Fruit fly (Drosophila melanogaster) whole organism, adult: ENCODE measurements around the gene asun.

ENCODE experiments used
- CG11617 ChIP-seq: fragments of 200-800 bp; sonication (Bioruptor generic); optimal IDR thresholded peaks from 2 replicates; lab custom pipeline; 2017; ENCODE audit warnings: mild to moderate bottlenecking, missing biosample characterization, missing genetic modification reagents, missing genetic modification characterization
- CG12768 ChIP-seq: fragments of 200-800 bp; sonication (Bioruptor generic); optimal IDR thresholded peaks from 2 replicates; lab custom pipeline; 2017; ENCODE audit warnings: missing biosample characterization, missing genetic modification characterization, mild to moderate bottlenecking, moderate library complexity, missing genetic modification reagents
- CG14711 ChIP-seq: fragments of 200-800 bp; sonication (Bioruptor generic); optimal IDR thresholded peaks from 2 replicates; lab custom pipeline; 2018; ENCODE audit warnings: missing biosample characterization, mild to moderate bottlenecking, missing genetic modification characterization, moderate library complexity
- CG1620 ChIP-seq: fragments of 200-800 bp; sonication (Bioruptor generic); optimal IDR thresholded peaks from 2 replicates; lab custom pipeline; 2016; ENCODE audit warnings: missing biosample characterization, missing genetic modification characterization
- CG33017 ChIP-seq: fragments of 200-800 bp; sonication (Bioruptor generic); optimal IDR thresholded peaks from 2 replicates; lab custom pipeline; 2018; ENCODE audit warnings: missing biosample characterization, mild to moderate bottlenecking, missing genetic modification characterization, moderate library complexity
- CG5204 ChIP-seq: fragments of 200-800 bp; sonication (Bioruptor generic); optimal IDR thresholded peaks from 2 replicates; lab custom pipeline; 2016; ENCODE audit warnings: missing biosample characterization, missing genetic modification characterization
- CG7045 ChIP-seq: fragments of 200-800 bp; sonication (Bioruptor generic); optimal IDR thresholded peaks from 2 replicates; lab custom pipeline; 2017; ENCODE audit warnings: missing biosample characterization, mild to moderate bottlenecking, missing genetic modification characterization
- CG7101 ChIP-seq: fragments of 200-800 bp; sonication (Bioruptor generic); optimal IDR thresholded peaks from 2 replicates; lab custom pipeline; 2018; ENCODE audit warnings: missing biosample characterization, mild to moderate bottlenecking, missing genetic modification characterization, moderate library complexity
- Clk ChIP-seq: fragments of 200-800 bp; sonication (Bioruptor generic); optimal IDR thresholded peaks from 2 replicates; lab custom pipeline; 2017; ENCODE audit warnings: missing biosample characterization, missing genetic modification characterization
- Crg-1 ChIP-seq: fragments of 200-800 bp; sonication (Bioruptor generic); optimal IDR thresholded peaks from 2 replicates; lab custom pipeline; 2016; ENCODE audit warnings: missing biosample characterization, missing genetic modification characterization
- Hr96 ChIP-seq: fragments of 200-800 bp; sonication (Bioruptor generic); optimal IDR thresholded peaks from 2 replicates; lab custom pipeline; 2016; ENCODE audit warnings: missing biosample characterization, missing genetic modification characterization
- Mnt ChIP-seq: fragments of 200-800 bp; sonication (Bioruptor generic); optimal IDR thresholded peaks from 2 replicates; lab custom pipeline; 2016; ENCODE audit warnings: missing biosample characterization, mild to moderate bottlenecking, missing genetic modification characterization
- bab1 ChIP-seq: fragments of 200-800 bp; sonication (Bioruptor generic); optimal IDR thresholded peaks from 3 replicates; lab custom pipeline; 2019; ENCODE audit warnings: missing biosample characterization, mild to moderate bottlenecking, missing genetic modification characterization, moderate library complexity
- cic ChIP-seq: fragments of 200-800 bp; sonication (Bioruptor generic); optimal IDR thresholded peaks from 2 replicates; lab custom pipeline; 2017; ENCODE audit warnings: missing biosample characterization, mild to moderate bottlenecking, missing genetic modification characterization, moderate library complexity
- cnc ChIP-seq, 2 experiments: fragments of >200 bp; optimal IDR thresholded peaks; 2 replicates each; lab custom pipeline; 2017
- kay ChIP-seq: fragments of 200-800 bp; sonication (Bioruptor generic); peaks from one replicate; lab custom pipeline; 2016; ENCODE audit warnings: missing biosample characterization, missing genetic modification characterization, borderline replicate concordance
- ovo ChIP-seq: fragments of 200-800 bp; sonication (Bioruptor generic); optimal IDR thresholded peaks from 2 replicates; lab custom pipeline; 2016; ENCODE audit warnings: missing biosample characterization, missing genetic modification characterization
- pad ChIP-seq: fragments of 200-800 bp; sonication (Bioruptor generic); optimal IDR thresholded peaks from 3 replicates; lab custom pipeline; 2017; ENCODE audit warnings: missing biosample characterization, missing genetic modification characterization, mild to moderate bottlenecking, moderate library complexity, missing genetic modification reagents
- tj ChIP-seq: fragments of 200-800 bp; sonication (Bioruptor generic); optimal IDR thresholded peaks from 3 replicates; lab custom pipeline; 2017; ENCODE audit warnings: missing biosample characterization, mild to moderate bottlenecking, missing genetic modification characterization, moderate library complexity
- toe ChIP-seq: fragments of 200-800 bp; sonication (Bioruptor generic); optimal IDR thresholded peaks from 2 replicates; lab custom pipeline; 2016; ENCODE audit warnings: missing biosample characterization, missing genetic modification characterization

Gene asun

dm6 chr3R:16230080-16230670 lies 33.9 kb upstream of the asun start:
- TF ChIP-seq tj (peak; percentile 4), CG5204 (GFP tag; lab: Kevin White, UChicago) (no peak), cic (GFP tag; lab: Kevin White, UChicago) (peak; percentile 96), CG1620 (no peak), kay (GFP tag; lab: Kevin White, UChicago) (peak; percentile 95), CG12768 (GFP tag; lab: Kevin White, UChicago) (peak; percentile 29), Crg-1 (GFP tag; lab: Kevin White, UChicago) (no peak), pad (no peak), CG14711 (tag; lab: Kevin White, UChicago) (no peak), cnc (optimal IDR thresholded peaks at IDR 0.05; lab: Kevin White, UChicago) (peak in 1 of 2 experiments; percentile 4), bab1 (GFP tag; lab: Kevin White, UChicago) (no peak), Mnt (GFP tag; lab: Kevin White, UChicago) (peak; percentile 25), Hr96 (GFP tag; lab: Kevin White, UChicago) (no peak)

- TF ChIP-seq CG1620 (peak; percentile 41), ovo (GFP tag; lab: Kevin White, UChicago) (no peak), bab1 (GFP tag; lab: Kevin White, UChicago) (peak; percentile 68), CG7045 (peak; percentile 68), Clk (GFP tag; lab: Kevin White, UChicago) (peak; percentile 15), cic (GFP tag; lab: Kevin White, UChicago) (peak; percentile 81), CG14711 (tag; lab: Kevin White, UChicago) (peak; percentile 19), CG12768 (GFP tag; lab: Kevin White, UChicago) (no peak), CG7101 (tag; lab: Kevin White, UChicago) (peak; percentile 18), CG33017 (tag; lab: Kevin White, UChicago) (peak; percentile 8), toe (GFP tag; lab: Kevin White, UChicago) (peak; percentile 13), kay (GFP tag; lab: Kevin White, UChicago) (no peak), tj (peak; percentile 93), CG11617 (peak; percentile 49), pad (peak; percentile 35), CG5204 (GFP tag; lab: Kevin White, UChicago) (peak; percentile 67), cnc (optimal IDR thresholded peaks at IDR 0.05; lab: Kevin White, UChicago) (no peak), Mnt (GFP tag; lab: Kevin White, UChicago) (peak; percentile 93), Hr96 (GFP tag; lab: Kevin White, UChicago) (peak; percentile 65), Crg-1 (GFP tag; lab: Kevin White, UChicago) (peak; percentile 55)
Observed at dm6 chr3R:16231385-16232307, 32.4 kb upstream of the asun start.

dm6 chr3R:16232569-16232968 lies 31.5 kb upstream of the asun start:
- no peak for TF ChIP-seq CG33017 (tag; lab: Kevin White, UChicago)
- no peak for TF ChIP-seq Hr96 (GFP tag; lab: Kevin White, UChicago)
- no peak for TF ChIP-seq bab1 (GFP tag; lab: Kevin White, UChicago)
- no peak for TF ChIP-seq pad
- no peak for TF ChIP-seq CG1620
- no peak for TF ChIP-seq CG11617
- TF ChIP-seq CG7045: no peak
- TF ChIP-seq cic (GFP tag; lab: Kevin White, UChicago): no peak
- TF ChIP-seq CG12768 (GFP tag; lab: Kevin White, UChicago): no peak
- no peak for TF ChIP-seq Clk (GFP tag; lab: Kevin White, UChicago)
- TF ChIP-seq cnc (optimal IDR thresholded peaks at IDR 0.05; lab: Kevin White, UChicago): no peak
- no peak for TF ChIP-seq kay (GFP tag; lab: Kevin White, UChicago)
- TF ChIP-seq CG5204 (GFP tag; lab: Kevin White, UChicago): no peak
- no peak for TF ChIP-seq Crg-1 (GFP tag; lab: Kevin White, UChicago)
- TF ChIP-seq tj: no peak

dm6 chr3R:16234298-16234697 lies 29.8 kb upstream of the asun start:
- no peak for TF ChIP-seq bab1 (GFP tag; lab: Kevin White, UChicago)
- TF ChIP-seq Clk (GFP tag; lab: Kevin White, UChicago): no peak
- no peak for TF ChIP-seq CG7101 (tag; lab: Kevin White, UChicago)
- no peak for TF ChIP-seq CG12768 (GFP tag; lab: Kevin White, UChicago)
- no peak for TF ChIP-seq CG33017 (tag; lab: Kevin White, UChicago)
- TF ChIP-seq CG1620: no peak
- TF ChIP-seq CG14711 (tag; lab: Kevin White, UChicago): no peak
- no peak for TF ChIP-seq toe (GFP tag; lab: Kevin White, UChicago)
- no peak for TF ChIP-seq Mnt (GFP tag; lab: Kevin White, UChicago)
- no peak for TF ChIP-seq cnc (optimal IDR thresholded peaks at IDR 0.05; lab: Kevin White, UChicago)
- no peak for TF ChIP-seq kay (GFP tag; lab: Kevin White, UChicago)

- TF ChIP-seq CG33017 (tag; lab: Kevin White, UChicago) (no peak), bab1 (GFP tag; lab: Kevin White, UChicago) (no peak), CG1620 (no peak), Crg-1 (GFP tag; lab: Kevin White, UChicago) (no peak), Mnt (GFP tag; lab: Kevin White, UChicago) (no peak), CG7045 (no peak), CG12768 (GFP tag; lab: Kevin White, UChicago) (no peak)
Observed at dm6 chr3R:16234745-16235149, 29.3 kb upstream of the asun start.
